Fruit fly (Drosophila melanogaster): ENCODE results near the gene CG32152.

The CG32152 gene

dm6 chr3L:16112069-16112820 lies 31.6 kb downstream of the CG32152 start, which contains the start of gene Zn72D (continued):
- TF ChIP-seq Hr3 (GFP tag; optimal IDR thresholded peaks at IDR 0.05): no peak
- TF ChIP-seq CG11093 (GFP tag; IDR thresholded peaks at IDR 0.05): no peak
- TF ChIP-seq lola (GFP tag; optimal IDR thresholded peaks at IDR 0.05): no peak
- peak; percentile 72 for TF ChIP-seq Sry-δ (GFP tag; optimal IDR thresholded peaks at IDR 0.05)
- peak; percentile 60 for TF ChIP-seq CG9797 (GFP tag; optimal IDR thresholded peaks at IDR 0.05)
- no peak for TF ChIP-seq Ada2b (GFP tag; IDR thresholded peaks at IDR 0.05)
- peak; percentile 69 for TF ChIP-seq BEAF-32 (GFP tag; optimal IDR thresholded peaks at IDR 0.05)
- no peak for TF ChIP-seq CG11085 (GFP tag; IDR thresholded peaks at IDR 0.05)
- peak; percentile 6 for TF ChIP-seq Lhr (GFP tag; optimal IDR thresholded peaks at IDR 0.05)
- no peak for TF ChIP-seq E2f1 (GFP tag; IDR thresholded peaks at IDR 0.05)
- no peak for TF ChIP-seq CG4820 (GFP tag; optimal IDR thresholded peaks at IDR 0.05)
- TF ChIP-seq sc (optimal IDR thresholded peaks at IDR 0.05): no peak
- no peak for TF ChIP-seq sc (GFP tag; optimal IDR thresholded peaks at IDR 0.05)
- no peak for TF ChIP-seq CG7963 (GFP tag; IDR thresholded peaks at IDR 0.05; ENCODE audit: partially characterized antibody)
- TF ChIP-seq Mrtf (GFP tag; IDR thresholded peaks at IDR 0.05): no peak
- TF ChIP-seq org-1 (GFP tag; optimal IDR thresholded peaks at IDR 0.05): no peak
- TF ChIP-seq pzg (GFP tag; optimal IDR thresholded peaks at IDR 0.05): peak; percentile 53
- TF ChIP-seq CG33557 (GFP tag; optimal IDR thresholded peaks at IDR 0.05): no peak
- TF ChIP-seq CG16863 (GFP tag; optimal IDR thresholded peaks at IDR 0.05): no peak
- TF ChIP-seq H15 (GFP tag; IDR thresholded peaks at IDR 0.05): no peak
- no peak for TF ChIP-seq CG4404 (GFP tag; IDR thresholded peaks at IDR 0.05)
- no peak for TF ChIP-seq ATbp (GFP tag; optimal IDR thresholded peaks at IDR 0.05)
- no peak for TF ChIP-seq trh (GFP tag; optimal IDR thresholded peaks at IDR 0.05)
- no peak for TF ChIP-seq CG9437 (GFP tag; optimal IDR thresholded peaks at IDR 0.05)
- TF ChIP-seq insv (GFP tag; optimal IDR thresholded peaks at IDR 0.05): no peak
- no peak for TF ChIP-seq ci (GFP tag; IDR thresholded peaks at IDR 0.05)
- TF ChIP-seq Jarid2 (GFP tag; optimal IDR thresholded peaks at IDR 0.05): no peak
- TF ChIP-seq sd (tag; optimal IDR thresholded peaks at IDR 0.05): no peak
- no peak for TF ChIP-seq D19A (tag; optimal IDR thresholded peaks at IDR 0.05)
- no peak for TF ChIP-seq CG10543 (GFP tag; optimal IDR thresholded peaks at IDR 0.05)
- no peak for TF ChIP-seq CG18619 (GFP tag; optimal IDR thresholded peaks at IDR 0.05)
- no peak for TF ChIP-seq ERR (GFP tag; optimal IDR thresholded peaks at IDR 0.05)
- no peak for TF ChIP-seq caup (GFP tag; optimal IDR thresholded peaks at IDR 0.05; ENCODE audit: severe bottlenecking)
- TF ChIP-seq gem (tag; optimal IDR thresholded peaks at IDR 0.05): no peak
- TF ChIP-seq HmgD (GFP tag; optimal IDR thresholded peaks at IDR 0.05): no peak
- TF ChIP-seq CG4617 (GFP tag; optimal IDR thresholded peaks at IDR 0.05; ENCODE audit: borderline replicate concordance): peak; percentile 64
- no peak for TF ChIP-seq Ets65A (GFP tag)
- TF ChIP-seq CG15479 (GFP tag; optimal IDR thresholded peaks at IDR 0.05): no peak
- TF ChIP-seq CG16815 (GFP tag; optimal IDR thresholded peaks at IDR 0.05): no peak
- no peak for TF ChIP-seq z (GFP tag; IDR thresholded peaks at IDR 0.05)
- no peak for TF ChIP-seq NK7.1 (GFP tag; optimal IDR thresholded peaks at IDR 0.05)
- TF ChIP-seq CG3065 (GFP tag; optimal IDR thresholded peaks at IDR 0.05): no peak
- TF ChIP-seq Ets97D (GFP tag; optimal IDR thresholded peaks at IDR 0.05): peak; percentile 21
- no peak for TF ChIP-seq CG17359 (tag; optimal IDR thresholded peaks at IDR 0.05)
- TF ChIP-seq Nf-YB (GFP tag; optimal IDR thresholded peaks at IDR 0.05): no peak
- no peak for TF ChIP-seq CG3726 (GFP tag; IDR thresholded peaks at IDR 0.05)
- TF ChIP-seq CG9932 (GFP tag; IDR thresholded peaks at IDR 0.05): no peak
- no peak for TF ChIP-seq CG32772 (GFP tag; IDR thresholded peaks at IDR 0.05)
- peak; percentile 70 for TF ChIP-seq gfzf (GFP tag; optimal IDR thresholded peaks at IDR 0.05)
- TF ChIP-seq CG10366 (GFP tag; IDR thresholded peaks at IDR 0.05): no peak
